Fruit fly (Drosophila melanogaster): ENCODE results near the gene CG34241.

CG34241 gene

DNA sequence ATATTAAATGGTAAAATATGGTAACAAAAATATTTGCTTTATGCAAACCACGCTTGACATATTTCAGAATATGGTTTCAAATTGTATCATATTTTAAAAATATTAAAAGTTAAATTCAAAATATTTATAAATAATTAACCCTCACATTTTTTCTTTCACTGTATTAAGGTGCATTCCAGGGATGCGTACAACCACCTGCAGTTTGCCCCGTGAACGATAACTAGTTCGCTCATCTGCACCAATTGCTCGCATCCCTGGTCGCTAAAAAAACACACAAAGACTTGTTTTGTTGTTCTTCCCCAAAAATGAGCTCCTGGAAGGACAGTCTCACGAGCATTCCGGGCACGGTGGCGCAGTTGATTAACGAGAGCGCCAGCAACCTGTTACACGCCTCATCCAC lies 4.1 kb downstream of the CG34241 start, which contains the start of gene DEF8 (continued):
- peak; percentile 72 for TF ChIP-seq CG31224 (GFP tag; IDR thresholded peaks at IDR 0.05)
- peak; percentile 95 for TF ChIP-seq vvl (GFP tag; IDR thresholded peaks at IDR 0.05)
- TF ChIP-seq sens-2 (GFP tag; IDR thresholded peaks at IDR 0.05): peak; percentile 76; the same call in 1 of the 2 replicates
- TF ChIP-seq so (GFP tag; IDR thresholded peaks at IDR 0.05): peak; percentile 75; the same call in 2 of the 3 replicates
- peak; percentile 92 for TF ChIP-seq CG11504 (tag; optimal IDR thresholded peaks at IDR 0.05)
- TF ChIP-seq Rx (GFP tag; IDR thresholded peaks at IDR 0.05): peak; percentile 45
- peak; percentile 86 for TF ChIP-seq Dek (tag; optimal IDR thresholded peaks at IDR 0.05)
- peak; percentile 75 for TF ChIP-seq CG2202 (tag; optimal IDR thresholded peaks at IDR 0.05)
- peak; percentile 87 for TF ChIP-seq ap (GFP tag; IDR thresholded peaks at IDR 0.05)
- peak; percentile 87 for TF ChIP-seq sob (GFP tag; IDR thresholded peaks at IDR 0.05)
- TF ChIP-seq mld (GFP tag; IDR thresholded peaks at IDR 0.05; ENCODE audit: partially characterized antibody): no peak
- TF ChIP-seq ken (GFP tag; IDR thresholded peaks at IDR 0.05): peak; percentile 75
- no peak for TF ChIP-seq sc (optimal IDR thresholded peaks at IDR 0.05)
- peak; percentile 65 for TF ChIP-seq sc (GFP tag; optimal IDR thresholded peaks at IDR 0.05)
- TF ChIP-seq CG4707 (GFP tag; optimal IDR thresholded peaks at IDR 0.05): peak; percentile 63
- TF ChIP-seq Bdp1 (GFP tag; optimal IDR thresholded peaks at IDR 0.05): no peak
- TF ChIP-seq B-H2 (GFP tag; optimal IDR thresholded peaks at IDR 0.05): no peak
- TF ChIP-seq CG12659 (GFP tag; optimal IDR thresholded peaks at IDR 0.05): peak; percentile 87
- TF ChIP-seq CG14050 (GFP tag; IDR thresholded peaks at IDR 0.05): peak; percentile 77; the same call in 2 of the 3 replicates
- TF ChIP-seq Opbp (GFP tag; IDR thresholded peaks at IDR 0.05; ENCODE audit: partially characterized antibody): peak; percentile 17; the same call in 1 of the 3 replicates
- TF ChIP-seq MBD-R2 (GFP tag; IDR thresholded peaks at IDR 0.05): peak; percentile 93
- TF ChIP-seq CG13894 (tag; optimal IDR thresholded peaks at IDR 0.05): no peak
- peak; percentile 82 for TF ChIP-seq YL-1 (GFP tag; optimal IDR thresholded peaks at IDR 0.05)
- TF ChIP-seq Nf-YA (GFP tag; IDR thresholded peaks at IDR 0.05): peak; percentile 83
- TF ChIP-seq Optix (GFP tag; IDR thresholded peaks at IDR 0.05): peak; percentile 58; the same call in 2 of the 3 replicates
- no peak for TF ChIP-seq Dip2 (GFP tag; IDR thresholded peaks at IDR 0.05)
- no peak for TF ChIP-seq CG16779 (GFP tag; IDR thresholded peaks at IDR 0.05)
- TF ChIP-seq HLHmδ (GFP tag; optimal IDR thresholded peaks at IDR 0.05): no peak
- TF ChIP-seq gt (GFP tag; IDR thresholded peaks at IDR 0.05): 0 out of 2 replicates have a peak, but pooled peaks have one; percentile 22
- peak; percentile 19 for TF ChIP-seq CG9609 (GFP tag; optimal IDR thresholded peaks at IDR 0.05)
- peak; percentile 81 for TF ChIP-seq CG13775 (GFP tag; optimal IDR thresholded peaks at IDR 0.05)
- peak; percentile 67 for TF ChIP-seq CG11085 (GFP tag; IDR thresholded peaks at IDR 0.05)
- TF ChIP-seq CG12104 (GFP tag; optimal IDR thresholded peaks at IDR 0.05): peak; percentile 76
- peak; percentile 30 for TF ChIP-seq CG4360 (GFP tag; IDR thresholded peaks at IDR 0.05)
- 0 out of 2 replicates have a peak, but pooled peaks have one; percentile 39 for TF ChIP-seq tna (GFP tag; IDR thresholded peaks at IDR 0.05; ENCODE audit: partially characterized antibody)
- peak; percentile 11 for TF ChIP-seq CG34376 (GFP tag; optimal IDR thresholded peaks at IDR 0.05)
- peak; percentile 54; the same call in 1 of the 2 replicates for TF ChIP-seq Adf1 (GFP tag; IDR thresholded peaks at IDR 0.05)
- no peak for TF ChIP-seq CG15011 (GFP tag; optimal IDR thresholded peaks at IDR 0.05)
- peak; percentile 40 for TF ChIP-seq CG10543 (GFP tag; optimal IDR thresholded peaks at IDR 0.05)
- no peak for TF ChIP-seq jigr1 (GFP tag; IDR thresholded peaks at IDR 0.05)
- TF ChIP-seq ato (GFP tag; IDR thresholded peaks at IDR 0.05; ENCODE audit: partially characterized antibody): 0 out of 2 replicates have a peak, but pooled peaks have one; percentile 19
- peak; percentile 85 for TF ChIP-seq Oli (tag; optimal IDR thresholded peaks at IDR 0.05)
- TF ChIP-seq ERR (GFP tag; optimal IDR thresholded peaks at IDR 0.05): no peak
- peak; percentile 90 for TF ChIP-seq CG18262 (tag; optimal IDR thresholded peaks at IDR 0.05)
- peak; percentile 68 for TF ChIP-seq CG4328 (GFP tag; optimal IDR thresholded peaks at IDR 0.05)
- peak; percentile 60; the same call in 2 of the 3 replicates for TF ChIP-seq knrl (GFP tag; IDR thresholded peaks at IDR 0.05; ENCODE audit: partially characterized antibody)
- peak; percentile 80 for TF ChIP-seq CG10209 (GFP tag; optimal IDR thresholded peaks at IDR 0.05)
- no peak for TF ChIP-seq gcm2 (GFP tag; optimal IDR thresholded peaks at IDR 0.05)
- peak; percentile 36 for TF ChIP-seq NC2β (GFP tag; optimal IDR thresholded peaks at IDR 0.05)
- peak; percentile 49 for TF ChIP-seq Usf (GFP tag; optimal IDR thresholded peaks at IDR 0.05)
